Fruit fly (Drosophila melanogaster): Measurements from ENCODE around the gene CG7083.
A peak's percentile ranks its signal among the peaks of the same experiment; 100 is the strongest.

The CG7083 gene

DNA sequence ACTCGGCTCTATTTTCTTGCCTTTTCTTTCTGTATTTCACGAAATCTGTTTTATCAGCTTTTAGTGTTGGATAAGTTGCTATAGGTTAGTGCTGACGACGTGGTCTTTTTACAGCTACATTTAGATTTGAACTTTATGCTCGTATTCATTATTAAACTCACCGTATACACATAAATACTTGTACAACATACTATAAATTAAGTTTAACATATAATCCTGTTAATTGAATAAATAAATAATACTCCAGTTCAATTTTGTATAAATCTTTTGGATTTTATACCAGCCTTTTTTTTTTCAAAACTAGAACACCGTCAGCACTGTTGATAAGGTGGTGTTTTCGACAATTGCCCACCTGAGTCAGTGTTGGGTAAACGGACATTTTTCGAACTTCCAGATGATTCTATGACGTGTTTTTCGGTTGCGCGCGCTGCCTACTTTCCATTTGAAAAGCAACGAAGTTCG lies 31.7 kb upstream of the CG7083 start, which contains the start of gene BI-1 (continued):
- TF ChIP-seq zf30C (GFP tag; optimal IDR thresholded peaks at IDR 0.05) (no peak), H2.0 (GFP tag; IDR thresholded peaks at IDR 0.05) (no peak), Ada2b (GFP tag; IDR thresholded peaks at IDR 0.05) (no peak), kah (GFP tag; optimal IDR thresholded peaks at IDR 0.05) (peak; percentile 70), CoRest (tag; optimal IDR thresholded peaks at IDR 0.05) (peak; percentile 84), slbo (GFP tag; IDR thresholded peaks at IDR 0.05) (peak; percentile 54), CG9817 (tag; optimal IDR thresholded peaks at IDR 0.05) (peak; percentile 66), aop (GFP tag; IDR thresholded peaks at IDR 0.05) (no peak), CG4730 (GFP tag; IDR thresholded peaks at IDR 0.05) (no peak), CG7928 (GFP tag; optimal IDR thresholded peaks at IDR 0.05) (peak; percentile 19), PHDP (tag; optimal IDR thresholded peaks at IDR 0.05) (peak; percentile 57), Max (GFP tag; optimal IDR thresholded peaks at IDR 0.05) (peak; percentile 83), CG4282 (GFP tag; optimal IDR thresholded peaks at IDR 0.05) (no peak), jigr1 (GFP tag; IDR thresholded peaks at IDR 0.05) (no peak), ro (GFP tag; IDR thresholded peaks at IDR 0.05) (no peak), row (GFP tag; IDR thresholded peaks at IDR 0.05) (peak; percentile 94), CG17385 (GFP tag; optimal IDR thresholded peaks at IDR 0.05) (peak; percentile 56), pb (GFP tag; optimal IDR thresholded peaks at IDR 0.05) (no peak), CTCF (GFP tag; optimal IDR thresholded peaks at IDR 0.05) (peak; percentile 22), MTF-1 (GFP tag; optimal IDR thresholded peaks at IDR 0.05; ENCODE audit: borderline replicate concordance) (no peak), CG15269 (tag; optimal IDR thresholded peaks at IDR 0.05) (no peak), sr (GFP tag; IDR thresholded peaks at IDR 0.05) (no peak), lmd (GFP tag; IDR thresholded peaks at IDR 0.05) (peak; percentile 54; the same call in 1 of the 2 replicates), zfh1 (GFP tag; IDR thresholded peaks at IDR 0.05) (no peak), wor (GFP tag; IDR thresholded peaks at IDR 0.05) (peak; percentile 18; the same call in 1 of the 2 replicates), CG16863 (GFP tag; optimal IDR thresholded peaks at IDR 0.05) (no peak), CG17359 (tag; optimal IDR thresholded peaks at IDR 0.05) (peak; percentile 39), CG10543 (GFP tag; optimal IDR thresholded peaks at IDR 0.05) (peak; percentile 78), CG43689 (GFP tag; IDR thresholded peaks at IDR 0.05) (no peak), Dp (GFP tag; optimal IDR thresholded peaks at IDR 0.05) (peak; percentile 83), CG6254 (GFP tag; optimal IDR thresholded peaks at IDR 0.05) (peak; percentile 3), cwo (GFP tag; optimal IDR thresholded peaks at IDR 0.05) (peak; percentile 63), CG10267 (tag; optimal IDR thresholded peaks at IDR 0.05) (peak; percentile 100), stc (GFP tag; IDR thresholded peaks at IDR 0.05) (no peak), ranshi (GFP tag; IDR thresholded peaks at IDR 0.05) (no peak), CG17912 (GFP tag; optimal IDR thresholded peaks at IDR 0.05) (no peak), CG3995 (GFP tag; optimal IDR thresholded peaks at IDR 0.05) (peak; percentile 44), CG7987 (GFP tag; optimal IDR thresholded peaks at IDR 0.05) (peak; percentile 7), CG7556 (GFP tag; optimal IDR thresholded peaks at IDR 0.05) (peak; percentile 74), ken (GFP tag; IDR thresholded peaks at IDR 0.05) (0 out of 3 replicates have a peak, but pooled peaks have one; percentile 15), dan (GFP tag; IDR thresholded peaks at IDR 0.05) (no peak), CG12299 (tag; optimal IDR thresholded peaks at IDR 0.05) (peak; percentile 29), schlank (tag; optimal IDR thresholded peaks at IDR 0.05) (no peak), Taf1 (GFP tag; IDR thresholded peaks at IDR 0.05) (no peak), amos (GFP tag; IDR thresholded peaks at IDR 0.05; ENCODE audit: partially characterized antibody) (0 out of 2 replicates have a peak, but pooled peaks have one; percentile 10), Myb (GFP tag; optimal IDR thresholded peaks at IDR 0.05) (peak; percentile 31), CG3726 (GFP tag; IDR thresholded peaks at IDR 0.05) (no peak), CG8944 (GFP tag; optimal IDR thresholded peaks at IDR 0.05) (no peak), Aef1 (GFP tag; IDR thresholded peaks at IDR 0.05) (no peak), HmgZ (tag; optimal IDR thresholded peaks at IDR 0.05) (peak; percentile 73), Hsf (GFP tag; optimal IDR thresholded peaks at IDR 0.05) (peak; percentile 52), kay (GFP tag; optimal IDR thresholded peaks at IDR 0.05) (peak; percentile 80)

Measured in whole organism, embryonic.